Worm (Caenorhabditis elegans) whole organism, L3 larva: ENCODE measurements around the gene str-31.

ENCODE experiments used
- ZK546.5 ChIP-seq: sonication (generic microtip); optimal IDR thresholded peaks from 2 replicates; lab custom pipeline; 2017; ENCODE audit warnings: missing biosample characterization, missing genetic modification characterization
- ama-1 ChIP-seq: fragments of 150-350 bp; optimal IDR thresholded peaks from 2 replicates; lab custom pipeline; 2018
- ceh-16 ChIP-seq: sonication (generic microtip); optimal IDR thresholded peaks from 2 replicates; lab custom pipeline; 2017; ENCODE audit warnings: missing biosample characterization, missing genetic modification characterization
- ceh-28 ChIP-seq: fragments of 150-350 bp; optimal IDR thresholded peaks from 2 replicates; lab custom pipeline; 2014; ENCODE audit warnings: missing biosample characterization, missing genetic modification reagents, missing genetic modification characterization
- ceh-82 ChIP-seq: fragments of 150-350 bp; optimal IDR thresholded peaks from 2 replicates; lab custom pipeline; 2014; ENCODE audit warnings: missing biosample characterization, missing genetic modification characterization
- ceh-9 ChIP-seq: sonication (generic microtip); optimal IDR thresholded peaks from 2 replicates; lab custom pipeline; 2018; ENCODE audit warnings: missing biosample characterization, missing genetic modification characterization
- daf-12 ChIP-seq: fragments of 150-350 bp; optimal IDR thresholded peaks from 2 replicates; lab custom pipeline; 2014; ENCODE audit warnings: missing biosample characterization, missing genetic modification reagents, missing genetic modification characterization
- egl-27 ChIP-seq: sonication (generic microtip); optimal IDR thresholded peaks from 4 replicates; lab custom pipeline; 2017; ENCODE audit warnings: missing biosample characterization, missing genetic modification reagents, missing genetic modification characterization
- egl-5 ChIP-seq: fragments of 150-350 bp; optimal IDR thresholded peaks from 2 replicates; lab custom pipeline; 2017; ENCODE audit warnings: missing biosample characterization, missing genetic modification reagents, missing genetic modification characterization, inconsistent platforms
- elt-1 ChIP-seq: fragments of 150-350 bp; optimal IDR thresholded peaks from 2 replicates; lab custom pipeline; 2014; ENCODE audit warnings: missing biosample characterization, missing genetic modification characterization
- elt-2 ChIP-seq: sonication (generic microtip); optimal IDR thresholded peaks from 2 replicates; lab custom pipeline; 2016; ENCODE audit warnings: missing genetic modification reagents, mild to moderate bottlenecking, missing genetic modification characterization, missing compliant biosample characterization
- elt-3 ChIP-seq, 3 experiments: fragments of 150-350 bp in 1 of 3; sonication (generic microtip) in 2 of 3; optimal IDR thresholded peaks; 2 replicates in 2 of 3; 4 replicates in 1 of 3; lab custom pipeline; 2014 to 2017; ENCODE audit warnings: missing biosample characterization in 3 of 3, missing genetic modification characterization in 3 of 3
- eor-1 ChIP-seq, 2 experiments: fragments of 150-350 bp; optimal IDR thresholded peaks; 2 replicates each; lab custom pipeline; 2014 to 2018; ENCODE audit warnings: missing biosample characterization in 2 of 2, missing genetic modification characterization in 2 of 2
- fkh-10 ChIP-seq: sonication (generic microtip); optimal IDR thresholded peaks from 2 replicates; lab custom pipeline; 2017; ENCODE audit warnings: missing biosample characterization, missing genetic modification reagents, missing genetic modification characterization
- fkh-2 ChIP-seq: fragments of 150-350 bp; optimal IDR thresholded peaks from 2 replicates; lab custom pipeline; 2014; ENCODE audit warnings: missing biosample characterization, missing genetic modification reagents, missing genetic modification characterization
- hmg-11 ChIP-seq: sonication (generic microtip); optimal IDR thresholded peaks from 2 replicates; lab custom pipeline; 2016; ENCODE audit warnings: missing genetic modification characterization, missing compliant biosample characterization
- jun-1 ChIP-seq: fragments of 150-350 bp; optimal IDR thresholded peaks from 2 replicates; lab custom pipeline; 2014; ENCODE audit warnings: missing biosample characterization, missing genetic modification reagents, missing genetic modification characterization
- lin-15B ChIP-seq: fragments of 150-350 bp; optimal IDR thresholded peaks from 2 replicates; lab custom pipeline; 2014; ENCODE audit warnings: missing biosample characterization, missing genetic modification characterization
- lin-39 ChIP-seq: fragments of 150-350 bp; optimal IDR thresholded peaks from 2 replicates; lab custom pipeline; 2018; ENCODE audit warnings: missing biosample characterization, missing genetic modification reagents, missing genetic modification characterization
- mdl-1 ChIP-seq: fragments of 150-350 bp; optimal IDR thresholded peaks from 2 replicates; lab custom pipeline; 2014; ENCODE audit warnings: missing biosample characterization, missing genetic modification characterization
- mml-1 ChIP-seq: fragments of 150-350 bp; sonication (generic microtip); optimal IDR thresholded peaks from 3 replicates; lab custom pipeline; 2014; ENCODE audit warnings: missing biosample characterization, missing genetic modification characterization
- nfya-1 ChIP-seq: sonication (generic microtip); optimal IDR thresholded peaks from 2 replicates; lab custom pipeline; 2017; ENCODE audit warnings: missing genetic modification characterization, mild to moderate bottlenecking, missing compliant biosample characterization, antibody characterized with exemption, moderate library complexity; ENCODE audit not compliant: insufficient read depth
- nhr-11 ChIP-seq: fragments of 150-350 bp; optimal IDR thresholded peaks from 2 replicates; lab custom pipeline; 2014; ENCODE audit warnings: missing biosample characterization, missing genetic modification characterization
- nhr-23 ChIP-seq: fragments of 150-350 bp; optimal IDR thresholded peaks from 2 replicates; lab custom pipeline; 2014; ENCODE audit warnings: missing biosample characterization, missing genetic modification reagents, missing genetic modification characterization
- nhr-237 ChIP-seq: fragments of 150-350 bp; optimal IDR thresholded peaks from 2 replicates; lab custom pipeline; 2014; ENCODE audit warnings: missing biosample characterization, missing genetic modification characterization
- nhr-25 ChIP-seq: sonication (generic microtip); optimal IDR thresholded peaks from 2 replicates; lab custom pipeline; 2017; ENCODE audit warnings: missing biosample characterization, missing genetic modification characterization
- nhr-28 ChIP-seq: fragments of 150-350 bp; optimal IDR thresholded peaks from 2 replicates; lab custom pipeline; 2014; ENCODE audit warnings: missing biosample characterization, missing genetic modification characterization
- nhr-43 ChIP-seq: sonication (generic microtip); optimal IDR thresholded peaks from 2 replicates; lab custom pipeline; 2016; ENCODE audit warnings: mild to moderate bottlenecking, missing genetic modification characterization, missing compliant biosample characterization; ENCODE audit not compliant: poor library complexity, severe bottlenecking
- nhr-67 ChIP-seq: fragments of 150-350 bp; optimal IDR thresholded peaks from 2 replicates; lab custom pipeline; 2014; ENCODE audit warnings: missing biosample characterization, missing genetic modification characterization
- nhr-76 ChIP-seq: fragments of 150-350 bp; sonication (generic microtip); optimal IDR thresholded peaks from 5 replicates; lab custom pipeline; 2014; ENCODE audit warnings: missing biosample characterization, missing genetic modification characterization
- nhr-77 ChIP-seq: fragments of 150-350 bp; optimal IDR thresholded peaks from 2 replicates; lab custom pipeline; 2014; ENCODE audit warnings: missing biosample characterization, missing genetic modification characterization
- pha-4 ChIP-seq: fragments of 150-350 bp; optimal IDR thresholded peaks from 2 replicates; lab custom pipeline; 2014; ENCODE audit warnings: missing biosample characterization, missing genetic modification reagents, missing genetic modification characterization
- snpc-4 ChIP-seq: fragments of 150-350 bp; optimal IDR thresholded peaks from 2 replicates; lab custom pipeline; 2014; ENCODE audit warnings: missing biosample characterization, missing genetic modification characterization
- tbx-2 ChIP-seq: sonication (generic microtip); optimal IDR thresholded peaks from 2 replicates; lab custom pipeline; 2016; ENCODE audit warnings: mild to moderate bottlenecking, missing genetic modification characterization, missing compliant biosample characterization
- unc-39 ChIP-seq: sonication (generic microtip); optimal IDR thresholded peaks from 4 replicates; lab custom pipeline; 2017; ENCODE audit warnings: missing biosample characterization, missing genetic modification characterization
- unc-62 ChIP-seq: fragments of 150-350 bp; sonication (generic microtip); optimal IDR thresholded peaks from 4 replicates; lab custom pipeline; 2014; ENCODE audit warnings: missing biosample characterization, missing genetic modification reagents, missing genetic modification characterization
- ztf-11 ChIP-seq: fragments of 150-350 bp; optimal IDR thresholded peaks from 2 replicates; lab custom pipeline; 2014; ENCODE audit warnings: missing biosample characterization, missing genetic modification characterization

str-31 gene

ce11 chrV:7492924-7493323, 15.5 kb downstream of the str-31 start, which contains the start of gene srbc-10:
srbc-10 (minus strand) TSS chrV:7493024.
- no peak for TF ChIP-seq unc-39 (tag; lab: Kevin White, UChicago)
- no peak for TF ChIP-seq nhr-43 (tag; lab: Kevin White, UChicago)
- TF ChIP-seq egl-5 (tag; lab: Kevin White, UChicago): no peak
- TF ChIP-seq nhr-23 (tag; lab: Kevin White, UChicago): no peak
- no peak for TF ChIP-seq hmg-11
- no peak for TF ChIP-seq lin-15B (tag; lab: Kevin White, UChicago)
- TF ChIP-seq ceh-9 (tag; lab: Kevin White, UChicago): no peak
- TF ChIP-seq snpc-4 (tag; lab: Kevin White, UChicago): no peak
- no peak for TF ChIP-seq daf-12
- no peak for TF ChIP-seq ceh-82 (tag; lab: Kevin White, UChicago)
- no peak for TF ChIP-seq ZK546.5 (tag; lab: Kevin White, UChicago)

ce11 chrV:7490340-7490739, 18.1 kb downstream of the str-31 start, which contains the start of gene srbc-9:
srbc-9 (minus strand) TSS chrV:7490440.
- no peak for TF ChIP-seq nhr-67 (tag; lab: Kevin White, UChicago)
- TF ChIP-seq elt-2 (tag; lab: Kevin White, UChicago): no peak
- TF ChIP-seq egl-27 (tag; lab: Kevin White, UChicago): no peak
- TF ChIP-seq ceh-16 (tag; lab: Kevin White, UChicago): no peak
- TF ChIP-seq hmg-11: no peak
- no peak for TF ChIP-seq ztf-11 (tag; lab: Kevin White, UChicago)
- TF ChIP-seq jun-1 (tag; lab: Kevin White, UChicago): no peak
- TF ChIP-seq nhr-77 (tag; lab: Kevin White, UChicago): no peak
- no peak for TF ChIP-seq elt-3 (tag; optimal IDR thresholded peaks at IDR 0.05; lab: Kevin White, UChicago)
- no peak for TF ChIP-seq elt-1 (tag; lab: Kevin White, UChicago)
- no peak for TF ChIP-seq tbx-2 (tag; lab: Kevin White, UChicago)
- TF ChIP-seq nhr-43 (tag; lab: Kevin White, UChicago): no peak

ce11 chrV:7487518-7487917, 20.9 kb downstream of the str-31 start, which contains the start of gene srbc-7:
srbc-7 (minus strand) TSS chrV:7487618.
- TF ChIP-seq daf-12: no peak
- TF ChIP-seq mdl-1: no peak
- TF ChIP-seq ceh-28: no peak
- no peak for TF ChIP-seq eor-1 (tag; optimal IDR thresholded peaks at IDR 0.05; lab: Kevin White, UChicago)
- no peak for TF ChIP-seq ama-1 (lab: Kevin White, UChicago)

DNA sequence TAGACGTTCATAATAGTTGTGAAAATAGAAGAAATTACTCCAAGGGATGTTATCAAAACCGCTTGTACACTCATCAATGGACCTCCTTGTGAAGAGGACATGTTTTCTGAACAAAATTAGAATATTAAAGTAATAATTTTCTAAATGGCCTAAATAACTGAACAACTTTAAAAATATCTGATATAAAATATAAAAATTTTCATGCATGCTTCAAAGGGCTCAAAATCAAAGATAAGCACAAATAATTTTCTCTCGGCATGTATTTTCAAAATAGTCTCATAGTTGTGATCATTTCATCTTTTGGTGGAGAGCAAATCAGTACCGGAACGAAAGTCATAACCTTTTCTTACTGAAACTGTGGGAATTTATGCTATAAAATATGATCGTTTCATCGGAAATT, 23.5 kb downstream of the str-31 start, which contains the start of gene srbc-8:
srbc-8 (minus strand) TSS at position 101 of the 400 bp plus-strand sequence.
- no peak for TF ChIP-seq ceh-28
- no peak for TF ChIP-seq mml-1 (tag; lab: Kevin White, UChicago)
- no peak for TF ChIP-seq fkh-2 (tag; lab: Kevin White, UChicago)
- no peak for TF ChIP-seq lin-15B (tag; lab: Kevin White, UChicago)
- no peak for TF ChIP-seq nhr-76 (tag; lab: Kevin White, UChicago)
- no peak for TF ChIP-seq nhr-11 (tag; lab: Kevin White, UChicago)
- no peak for TF ChIP-seq nhr-25
- no peak for TF ChIP-seq pha-4 (tag; lab: Kevin White, UChicago)
- TF ChIP-seq nhr-237 (tag; lab: Kevin White, UChicago): no peak
- TF ChIP-seq ama-1 (lab: Kevin White, UChicago): no peak
- TF ChIP-seq elt-3 (tag; optimal IDR thresholded peaks at IDR 0.05; lab: Kevin White, UChicago): no peak
- no peak for TF ChIP-seq fkh-10
- TF ChIP-seq nfya-1 (tag; lab: Kevin White, UChicago): no peak
- TF ChIP-seq ztf-11 (tag; lab: Kevin White, UChicago): no peak
- TF ChIP-seq daf-12: no peak
- no peak for TF ChIP-seq unc-62 (GFP tag; lab: Kevin White, UChicago)

- TF ChIP-seq unc-39 (tag; lab: Kevin White, UChicago): no peak
- no peak for TF ChIP-seq lin-39
- TF ChIP-seq nhr-28: no peak
- TF ChIP-seq ceh-16 (tag; lab: Kevin White, UChicago): no peak
- no peak for TF ChIP-seq eor-1 (tag; optimal IDR thresholded peaks at IDR 0.05; lab: Kevin White, UChicago)
- TF ChIP-seq nhr-76 (tag; lab: Kevin White, UChicago): no peak
- TF ChIP-seq jun-1 (tag; lab: Kevin White, UChicago): no peak
- TF ChIP-seq ceh-82 (tag; lab: Kevin White, UChicago): no peak
Observed at ce11 chrV:7480949-7481348, 27.5 kb downstream of the str-31 start, which contains the start of gene C18B10.6. C18B10.6 (minus strand) TSS chrV:7481049.
